Worm (Caenorhabditis elegans) whole organism, L2 larva: ENCODE results near the gene ZK262.20.
"Not testable (repeated sequence)": the region's sequence is repeated elsewhere in the genome, so short reads cannot be mapped to it uniquely, and the experiment has no call there.

Experiments
- C34F6.9 ChIP-seq: fragments of 150-350 bp; optimal IDR thresholded peaks from 2 replicates; lab custom pipeline; 2014; ENCODE audit warnings: missing biosample characterization, missing genetic modification characterization
- F13H6.1 ChIP-seq: sonication (generic microtip); optimal IDR thresholded peaks from 2 replicates; lab custom pipeline; 2016; ENCODE audit warnings: missing genetic modification characterization, missing compliant biosample characterization
- R02D3.7 ChIP-seq: fragments of 150-350 bp; optimal IDR thresholded peaks from 2 replicates; lab custom pipeline; 2014; ENCODE audit warnings: missing biosample characterization, missing genetic modification characterization
- ZK546.5 ChIP-seq: sonication (generic microtip); optimal IDR thresholded peaks from 2 replicates; lab custom pipeline; 2017; ENCODE audit warnings: missing biosample characterization, missing genetic modification characterization
- alr-1 ChIP-seq: fragments of 150-350 bp; optimal IDR thresholded peaks from 2 replicates; lab custom pipeline; 2014; ENCODE audit warnings: missing biosample characterization, missing genetic modification characterization
- blmp-1 ChIP-seq: sonication (generic microtip); optimal IDR thresholded peaks from 2 replicates; lab custom pipeline; 2017; ENCODE audit warnings: missing genetic modification characterization, mild to moderate bottlenecking, missing compliant biosample characterization, antibody characterized with exemption, moderate library complexity; ENCODE audit not compliant: insufficient read depth
- ceh-16 ChIP-seq: fragments of 150-350 bp; optimal IDR thresholded peaks from 2 replicates; lab custom pipeline; 2014; ENCODE audit warnings: missing biosample characterization, missing genetic modification characterization
- ceh-82 ChIP-seq: fragments of 150-350 bp; optimal IDR thresholded peaks from 2 replicates; lab custom pipeline; 2014; ENCODE audit warnings: missing biosample characterization, missing genetic modification characterization
- crh-2 ChIP-seq: sonication (generic microtip); optimal IDR thresholded peaks from 2 replicates; lab custom pipeline; 2017; ENCODE audit warnings: missing biosample characterization, missing genetic modification characterization
- dmd-4 ChIP-seq: sonication (generic microtip); optimal IDR thresholded peaks from 2 replicates; lab custom pipeline; 2017; ENCODE audit warnings: missing biosample characterization, missing genetic modification characterization
- egl-27 ChIP-seq: sonication (generic microtip); optimal IDR thresholded peaks from 3 replicates; lab custom pipeline; 2017; ENCODE audit warnings: missing biosample characterization, missing genetic modification reagents, missing genetic modification characterization
- elt-1 ChIP-seq: fragments of 150-350 bp; optimal IDR thresholded peaks from 2 replicates; lab custom pipeline; 2014; ENCODE audit warnings: missing biosample characterization, missing genetic modification characterization
- elt-3 ChIP-seq: sonication (generic microtip); optimal IDR thresholded peaks from 2 replicates; lab custom pipeline; 2017; ENCODE audit warnings: missing biosample characterization, missing genetic modification characterization
- fos-1 ChIP-seq: fragments of 150-350 bp; optimal IDR thresholded peaks from 2 replicates; lab custom pipeline; 2014; ENCODE audit warnings: missing biosample characterization, missing genetic modification characterization
- lin-13 ChIP-seq: fragments of 150-350 bp; optimal IDR thresholded peaks from 2 replicates; lab custom pipeline; 2014; ENCODE audit warnings: missing biosample characterization, missing genetic modification reagents, missing genetic modification characterization
- lin-39 ChIP-seq: fragments of 150-350 bp; optimal IDR thresholded peaks from 2 replicates; lab custom pipeline; 2014; ENCODE audit warnings: missing biosample characterization, missing genetic modification reagents, missing genetic modification characterization
- lsy-2 ChIP-seq, 2 experiments: fragments of 150-350 bp in 1 of 2; sonication (generic microtip) in 1 of 2; optimal IDR thresholded peaks; 2 replicates each; lab custom pipeline; 2014 to 2017; ENCODE audit warnings: missing biosample characterization in 2 of 2, missing genetic modification characterization in 2 of 2
- mab-5 ChIP-seq: fragments of 150-350 bp; optimal IDR thresholded peaks from 2 replicates; lab custom pipeline; 2014; ENCODE audit warnings: missing biosample characterization, missing genetic modification characterization
- mbf-1 ChIP-seq: sonication (generic microtip); optimal IDR thresholded peaks from 2 replicates; lab custom pipeline; 2017; ENCODE audit warnings: missing biosample characterization, missing genetic modification characterization
- mdl-1 ChIP-seq, 2 experiments: fragments of 150-350 bp in 1 of 2; sonication (generic microtip) in 1 of 2; optimal IDR thresholded peaks; 2 replicates each; lab custom pipeline; 2017; ENCODE audit warnings: missing biosample characterization in 2 of 2, missing genetic modification characterization in 2 of 2
- nhr-11 ChIP-seq: fragments of 150-350 bp; optimal IDR thresholded peaks from 2 replicates; lab custom pipeline; 2014; ENCODE audit warnings: missing biosample characterization, missing genetic modification characterization
- nhr-12 ChIP-seq: fragments of 150-350 bp; optimal IDR thresholded peaks from 2 replicates; lab custom pipeline; 2014; ENCODE audit warnings: missing biosample characterization, missing genetic modification characterization
- nhr-23 ChIP-seq: fragments of 150-350 bp; optimal IDR thresholded peaks from 2 replicates; lab custom pipeline; 2014; ENCODE audit warnings: missing biosample characterization, missing genetic modification reagents, missing genetic modification characterization
- nhr-237 ChIP-seq: fragments of 150-350 bp; optimal IDR thresholded peaks from 2 replicates; lab custom pipeline; 2014; ENCODE audit warnings: missing biosample characterization, missing genetic modification characterization
- nhr-25 ChIP-seq: fragments of 150-350 bp; sonication (generic microtip); optimal IDR thresholded peaks from 3 replicates; lab custom pipeline; 2014; ENCODE audit warnings: missing biosample characterization, missing genetic modification characterization
- nhr-6 ChIP-seq: fragments of 150-350 bp; optimal IDR thresholded peaks from 2 replicates; lab custom pipeline; 2014; ENCODE audit warnings: missing biosample characterization, missing genetic modification characterization
- nhr-77 ChIP-seq: fragments of 150-350 bp; optimal IDR thresholded peaks from 2 replicates; lab custom pipeline; 2014; ENCODE audit warnings: missing biosample characterization, missing genetic modification characterization
- sem-4 ChIP-seq: fragments of 150-350 bp; optimal IDR thresholded peaks from 2 replicates; lab custom pipeline; 2014; ENCODE audit warnings: missing biosample characterization, missing genetic modification reagents, missing genetic modification characterization
- skn-1 ChIP-seq: sonication (generic microtip); optimal IDR thresholded peaks from 2 replicates; lab custom pipeline; 2017; ENCODE audit warnings: missing biosample characterization, missing genetic modification characterization
- sma-3 ChIP-seq: sonication (generic microtip); optimal IDR thresholded peaks from 2 replicates; lab custom pipeline; 2016; ENCODE audit warnings: missing genetic modification reagents, missing genetic modification characterization, missing compliant biosample characterization
- snpc-4 ChIP-seq: fragments of 150-350 bp; optimal IDR thresholded peaks from 2 replicates; lab custom pipeline; 2014; ENCODE audit warnings: missing biosample characterization, missing genetic modification characterization
- unc-39 ChIP-seq: fragments of 150-350 bp; optimal IDR thresholded peaks from 2 replicates; lab custom pipeline; 2014; ENCODE audit warnings: missing biosample characterization, missing genetic modification characterization
- unc-62 ChIP-seq: fragments of 150-350 bp; optimal IDR thresholded peaks from 2 replicates; lab custom pipeline; 2014; ENCODE audit warnings: missing biosample characterization, missing genetic modification reagents, missing genetic modification characterization
- zag-1 ChIP-seq: fragments of 150-350 bp; optimal IDR thresholded peaks from 2 replicates; lab custom pipeline; 2014; ENCODE audit warnings: missing biosample characterization, missing genetic modification characterization
- ztf-1 ChIP-seq: fragments of 200-800 bp; sonication (Bioruptor generic); conservative IDR thresholded peaks from 2 replicates; pipeline ENCODE4 v1.3.6; 2022; ENCODE audit warnings: missing genetic modification characterization, missing compliant biosample characterization
- ztf-4 ChIP-seq: fragments of 150-350 bp; optimal IDR thresholded peaks from 2 replicates; lab custom pipeline; 2014; ENCODE audit warnings: missing biosample characterization, missing genetic modification characterization

ZK262.20 gene

ce11 chrV:18439469-18439868 is 4.6 kb upstream of the ZK262.20 start, which contains the start of gene ZK262.9:
TSS of gene ZK262.9 (plus strand) at chrV:18439769.
- not testable (repeated sequence) for TF ChIP-seq nhr-23 (tag; lab: Kevin White, UChicago); dmd-4 (tag; lab: Kevin White, UChicago); ceh-16

- TF ChIP-seq lin-13, result no peak
- TF ChIP-seq elt-1 (tag; lab: Kevin White, UChicago), result no peak
- no peak for TF ChIP-seq alr-1 (tag; lab: Kevin White, UChicago)
- no peak for TF ChIP-seq mbf-1
- no peak for TF ChIP-seq unc-39 (tag; lab: Kevin White, UChicago)
- TF ChIP-seq sma-3, result no peak
- no peak for TF ChIP-seq fos-1 (tag; lab: Kevin White, UChicago)
- TF ChIP-seq egl-27 (tag; lab: Kevin White, UChicago), result no peak
- TF ChIP-seq F13H6.1, result no peak
- TF ChIP-seq blmp-1, result no peak
These were observed 3.2 kb upstream of the ZK262.20 start, which contains the start of gene ZK262.8 for ce11 chrV:18438081-18438480. TSS of gene ZK262.8 (plus strand) at chrV:18438381.

ce11 chrV:18431450-18431849 is 3.4 kb downstream of the ZK262.20 start, which contains the start of gene srw-82:
TSS of gene srw-82 (plus strand) at chrV:18431750.
- TF ChIP-seq ztf-1 (no peak), unc-39 (tag; lab: Kevin White, UChicago) (no peak), ceh-16 (no peak), egl-27 (tag; lab: Kevin White, UChicago) (no peak), dmd-4 (tag; lab: Kevin White, UChicago) (no peak), mab-5 (tag; lab: Kevin White, UChicago) (no peak), lsy-2 (tag; optimal IDR thresholded peaks at IDR 0.05; lab: Kevin White, UChicago) (no peak), nhr-237 (tag; lab: Kevin White, UChicago) (no peak), snpc-4 (tag; lab: Kevin White, UChicago) (no peak), ZK546.5 (tag; lab: Kevin White, UChicago) (no peak), lin-13 (no peak), R02D3.7 (tag; lab: Kevin White, UChicago) (no peak), mbf-1 (no peak), C34F6.9 (no peak), lin-39 (tag; lab: Kevin White, UChicago) (no peak), zag-1 (tag; lab: Kevin White, UChicago) (no peak), alr-1 (tag; lab: Kevin White, UChicago) (no peak), F13H6.1 (no peak)

- TF ChIP-seq F13H6.1, result no peak
- TF ChIP-seq, all 48 proteins: peak for 0
These were observed 4.0 kb downstream of the ZK262.20 start for ce11 chrV:18430826-18431225.

- TF ChIP-seq nhr-25 (tag; lab: Kevin White, UChicago) (no peak), nhr-237 (tag; lab: Kevin White, UChicago) (no peak), sem-4 (no peak)
- TF ChIP-seq, all 48 proteins: peak for 0
These were observed 8.6 kb downstream of the ZK262.20 start, which contains the start of gene srw-83 for ce11 chrV:18426280-18426679. TSS of gene srw-83 (plus strand) at chrV:18426580.

ce11 chrV:18425544-18425943 is 9.3 kb downstream of the ZK262.20 start, which contains the start of gene ZK262.19:
TSS of gene ZK262.19 (minus strand) at chrV:18425644.
- TF ChIP-seq crh-2 (no peak), ztf-4 (no peak), skn-1 (tag; lab: Kevin White, UChicago) (no peak), ceh-82 (tag; lab: Kevin White, UChicago) (no peak), nhr-77 (tag; lab: Kevin White, UChicago) (no peak), nhr-6 (no peak), elt-3 (tag; lab: Kevin White, UChicago) (no peak), mab-5 (tag; lab: Kevin White, UChicago) (no peak), mdl-1 (tag; optimal IDR thresholded peaks at IDR 0.05; lab: Kevin White, UChicago) (no peak), ZK546.5 (tag; lab: Kevin White, UChicago) (no peak), ztf-1 (no peak), snpc-4 (tag; lab: Kevin White, UChicago) (no peak), nhr-11 (tag; lab: Kevin White, UChicago) (no peak), elt-1 (tag; lab: Kevin White, UChicago) (no peak), dmd-4 (tag; lab: Kevin White, UChicago) (no peak), nhr-12 (tag; lab: Kevin White, UChicago) (no peak), blmp-1 (no peak), nhr-237 (tag; lab: Kevin White, UChicago) (no peak), unc-62 (GFP tag; lab: Kevin White, UChicago) (no peak)
